Worm (Caenorhabditis elegans) whole organism, L1 larva: ENCODE measurements around the gene ttr-45.
A peak's percentile ranks its signal among the peaks of the same experiment; 100 is the strongest.

Experiments
- C16A3.4 ChIP-seq: fragments of 150-350 bp; optimal IDR thresholded peaks from 2 replicates; lab custom pipeline; 2014; ENCODE audit warnings: missing biosample characterization, missing genetic modification characterization
- ceh-63 ChIP-seq: fragments of 200-800 bp; sonication (Bioruptor generic); optimal IDR thresholded peaks from 2 replicates; lab custom pipeline; 2018; ENCODE audit warnings: mild to moderate bottlenecking, missing genetic modification characterization, missing compliant biosample characterization
- ceh-82 ChIP-seq, 3 experiments: fragments of 150-350 bp in 1 of 3; sonication (generic microtip) in 2 of 3; optimal IDR thresholded peaks; 2 replicates each; lab custom pipeline; 2014 to 2017; ENCODE audit warnings: missing biosample characterization in 3 of 3, missing genetic modification characterization in 3 of 3
- ces-1 ChIP-seq: fragments of 150-350 bp; optimal IDR thresholded peaks from 2 replicates; lab custom pipeline; 2014; ENCODE audit warnings: missing biosample characterization, missing genetic modification reagents, missing genetic modification characterization
- dpl-1 ChIP-seq, 3 experiments: fragments of 150-350 bp in 2 of 3; sonication (generic microtip) in 1 of 3; optimal IDR thresholded peaks; 2 replicates each; lab custom pipeline; 2014 to 2017; ENCODE audit warnings: missing biosample characterization in 3 of 3, missing genetic modification characterization in 3 of 3, missing genetic modification reagents in 3 of 3
- efl-1 ChIP-seq, 4 experiments: fragments of 150-350 bp; optimal IDR thresholded peaks in 3 of 4; peaks in 1 of 4; 1 replicate in 1 of 4; 2 replicates in 3 of 4; lab custom pipeline; 2014; ENCODE audit warnings: missing biosample characterization in 2 of 4, missing genetic modification characterization in 2 of 4, missing genetic modification reagents in 2 of 4
- egl-27 ChIP-seq, 2 experiments: fragments of 150-350 bp in 1 of 2; sonication (generic microtip); optimal IDR thresholded peaks; 3 replicates each; lab custom pipeline; 2017 to 2018; ENCODE audit warnings: missing biosample characterization in 2 of 2, missing genetic modification characterization in 2 of 2, missing genetic modification reagents in 2 of 2
- elt-2 ChIP-seq: sonication (generic microtip); optimal IDR thresholded peaks from 2 replicates; lab custom pipeline; 2016; ENCODE audit warnings: missing genetic modification characterization, mild to moderate bottlenecking, inconsistent platforms, missing compliant biosample characterization, missing genetic modification reagents
- elt-3 ChIP-seq, 6 experiments: fragments of 150-350 bp in 1 of 6; sonication (generic microtip); optimal IDR thresholded peaks; 2 replicates each; lab custom pipeline; 2017 to 2018; ENCODE audit warnings: missing biosample characterization in 6 of 6, missing genetic modification characterization in 6 of 6, inconsistent platforms in 1 of 6
- ets-5 ChIP-seq: fragments of 200-800 bp; sonication (Bioruptor generic); IDR thresholded peaks from 2 replicates; pipeline ENCODE4 v1.3.6; 2022; ENCODE audit warnings: missing genetic modification characterization, missing compliant biosample characterization
- fkh-8 ChIP-seq: sonication (generic microtip); optimal IDR thresholded peaks from 2 replicates; lab custom pipeline; 2016; ENCODE audit warnings: mild to moderate bottlenecking, missing genetic modification characterization, missing compliant biosample characterization
- fos-1 ChIP-seq: fragments of 150-350 bp; optimal IDR thresholded peaks from 2 replicates; lab custom pipeline; 2014; ENCODE audit warnings: missing biosample characterization, missing genetic modification characterization
- grh-1 ChIP-seq: fragments of 200-800 bp; sonication (Bioruptor generic); IDR thresholded peaks from 2 replicates; pipeline ENCODE4 v1.3.6; 2022; ENCODE audit warnings: missing genetic modification reagents, missing genetic modification characterization, missing compliant biosample characterization
- hlh-17 ChIP-seq: fragments of 200-800 bp; sonication (Bioruptor generic); optimal IDR thresholded peaks from 2 replicates; lab custom pipeline; 2018; ENCODE audit warnings: missing genetic modification characterization, mild to moderate bottlenecking, missing compliant biosample characterization, moderate library complexity, borderline replicate concordance
- hlh-4 ChIP-seq: sonication (generic microtip); optimal IDR thresholded peaks from 2 replicates; lab custom pipeline; 2016; ENCODE audit warnings: mild to moderate bottlenecking, missing genetic modification characterization, missing compliant biosample characterization
- jun-1 ChIP-seq: fragments of 150-350 bp; optimal IDR thresholded peaks from 2 replicates; lab custom pipeline; 2014; ENCODE audit warnings: missing biosample characterization, missing genetic modification reagents, missing genetic modification characterization
- lin-13 ChIP-seq: fragments of 150-350 bp; optimal IDR thresholded peaks from 2 replicates; lab custom pipeline; 2014; ENCODE audit warnings: missing biosample characterization, missing genetic modification reagents, missing genetic modification characterization
- lin-35 ChIP-seq, 2 experiments: fragments of 150-350 bp; optimal IDR thresholded peaks; 2 replicates each; lab custom pipeline; 2014; ENCODE audit warnings: missing biosample characterization in 2 of 2, missing genetic modification characterization in 2 of 2, missing genetic modification reagents in 2 of 2
- lir-3 ChIP-seq: sonication (generic microtip); optimal IDR thresholded peaks from 2 replicates; lab custom pipeline; 2016; ENCODE audit warnings: mild to moderate bottlenecking, missing genetic modification characterization, moderate library complexity, missing compliant biosample characterization; ENCODE audit not compliant: poor library complexity
- mep-1 ChIP-seq: fragments of 150-350 bp; optimal IDR thresholded peaks from 2 replicates; lab custom pipeline; 2014; ENCODE audit warnings: missing biosample characterization, missing genetic modification characterization
- nhr-19 ChIP-seq: fragments of 200-800 bp; sonication (Bioruptor generic); conservative IDR thresholded peaks from 2 replicates; pipeline ENCODE4 v1.3.6; 2022; ENCODE audit warnings: missing genetic modification characterization, missing compliant biosample characterization
- nhr-76 ChIP-seq: sonication (generic microtip); optimal IDR thresholded peaks from 2 replicates; lab custom pipeline; 2017; ENCODE audit warnings: missing biosample characterization, missing genetic modification characterization
- nhr-77 ChIP-seq: fragments of 150-350 bp; optimal IDR thresholded peaks from 2 replicates; lab custom pipeline; 2014; ENCODE audit warnings: missing biosample characterization, missing genetic modification characterization
- nhr-84 ChIP-seq: sonication (generic microtip); optimal IDR thresholded peaks from 2 replicates; lab custom pipeline; 2017; ENCODE audit warnings: missing biosample characterization, missing genetic modification characterization
- nhr-85 ChIP-seq: sonication (generic microtip); peaks from one replicate; lab custom pipeline; 2016; ENCODE audit warnings: missing genetic modification characterization, inconsistent platforms, missing compliant biosample characterization
- nhr-90 ChIP-seq: sonication (generic microtip); optimal IDR thresholded peaks from 2 replicates; lab custom pipeline; 2016; ENCODE audit warnings: mild to moderate bottlenecking, missing genetic modification characterization, missing compliant biosample characterization; ENCODE audit not compliant: poor library complexity
- pag-3 ChIP-seq: sonication (generic microtip); optimal IDR thresholded peaks from 2 replicates; lab custom pipeline; 2017; ENCODE audit warnings: missing genetic modification characterization, mild to moderate bottlenecking, missing compliant biosample characterization, antibody characterized with exemption, borderline replicate concordance; ENCODE audit not compliant: insufficient read depth
- pax-3 ChIP-seq: fragments of 200-800 bp; sonication (Bioruptor generic); optimal IDR thresholded peaks from 2 replicates; lab custom pipeline; 2018; ENCODE audit warnings: mild to moderate bottlenecking, missing genetic modification characterization, moderate library complexity, missing compliant biosample characterization
- pqm-1 ChIP-seq: sonication (generic microtip); optimal IDR thresholded peaks from 3 replicates; lab custom pipeline; 2017; ENCODE audit warnings: missing biosample characterization, missing genetic modification characterization
- rnt-1 ChIP-seq: sonication (generic microtip); optimal IDR thresholded peaks from 2 replicates; lab custom pipeline; 2016; ENCODE audit warnings: mild to moderate bottlenecking, missing genetic modification characterization, moderate library complexity, missing compliant biosample characterization
- skn-1 ChIP-seq: fragments of 150-350 bp; optimal IDR thresholded peaks from 2 replicates; lab custom pipeline; 2014; ENCODE audit warnings: missing biosample characterization, missing genetic modification characterization
- snpc-4 ChIP-seq: fragments of 150-350 bp; optimal IDR thresholded peaks from 2 replicates; lab custom pipeline; 2014; ENCODE audit warnings: missing biosample characterization, missing genetic modification characterization
- sox-4 ChIP-seq: sonication (generic microtip); optimal IDR thresholded peaks from 2 replicates; lab custom pipeline; 2016; ENCODE audit warnings: missing genetic modification characterization, missing compliant biosample characterization
- sptf-1 ChIP-seq: fragments of 150-350 bp; optimal IDR thresholded peaks from 2 replicates; lab custom pipeline; 2014; ENCODE audit warnings: missing biosample characterization, missing genetic modification characterization
- sup-37 ChIP-seq: fragments of 200-800 bp; sonication (Bioruptor generic); optimal IDR thresholded peaks from 2 replicates; lab custom pipeline; 2018; ENCODE audit warnings: mild to moderate bottlenecking, missing genetic modification characterization, missing compliant biosample characterization
- tbx-2 ChIP-seq: sonication (generic microtip); optimal IDR thresholded peaks from 2 replicates; lab custom pipeline; 2016; ENCODE audit warnings: missing genetic modification characterization, missing compliant biosample characterization
- zag-1 ChIP-seq: fragments of 150-350 bp; optimal IDR thresholded peaks from 2 replicates; lab custom pipeline; 2014; ENCODE audit warnings: missing biosample characterization, missing genetic modification characterization
- zip-4 ChIP-seq: fragments of 200-800 bp; sonication (Bioruptor generic); optimal IDR thresholded peaks from 2 replicates; lab custom pipeline; 2018; ENCODE audit warnings: mild to moderate bottlenecking, missing genetic modification characterization, moderate library complexity, missing compliant biosample characterization

ttr-45 gene

ce11 chrIV:13241340-13241739 lies 12.7 kb upstream of the ttr-45 start:
- no peak for TF ChIP-seq ceh-82 (tag; optimal IDR thresholded peaks at IDR 0.05; lab: Kevin White, UChicago)
- TF ChIP-seq grh-1 (GFP tag; lab: Robert Waterston, UW): no peak
- no peak for TF ChIP-seq zag-1
- no peak for TF ChIP-seq fos-1
- no peak for TF ChIP-seq nhr-85 (tag; lab: Kevin White, UChicago)
- no peak for TF ChIP-seq jun-1 (tag; lab: Kevin White, UChicago)
- TF ChIP-seq pag-3 (tag; lab: Kevin White, UChicago): no peak
- TF ChIP-seq ces-1 (GFP tag; lab: Kevin White, UChicago): no peak
- no peak for TF ChIP-seq snpc-4 (tag; lab: Kevin White, UChicago)
- no peak for TF ChIP-seq nhr-77 (tag; lab: Kevin White, UChicago)
- no peak for TF ChIP-seq fkh-8 (tag; lab: Kevin White, UChicago)
- TF ChIP-seq nhr-19 (GFP tag; lab: Robert Waterston, UW): no peak
- TF ChIP-seq zip-4 (GFP tag; lab: Kevin White, UChicago): no peak
- no peak for TF ChIP-seq mep-1 (tag; lab: Kevin White, UChicago)
- no peak for TF ChIP-seq pax-3
- no peak for TF ChIP-seq hlh-4 (tag; lab: Kevin White, UChicago)
- TF ChIP-seq lir-3 (tag; lab: Kevin White, UChicago): no peak
- no peak for TF ChIP-seq nhr-84 (tag; lab: Kevin White, UChicago)

DNA sequence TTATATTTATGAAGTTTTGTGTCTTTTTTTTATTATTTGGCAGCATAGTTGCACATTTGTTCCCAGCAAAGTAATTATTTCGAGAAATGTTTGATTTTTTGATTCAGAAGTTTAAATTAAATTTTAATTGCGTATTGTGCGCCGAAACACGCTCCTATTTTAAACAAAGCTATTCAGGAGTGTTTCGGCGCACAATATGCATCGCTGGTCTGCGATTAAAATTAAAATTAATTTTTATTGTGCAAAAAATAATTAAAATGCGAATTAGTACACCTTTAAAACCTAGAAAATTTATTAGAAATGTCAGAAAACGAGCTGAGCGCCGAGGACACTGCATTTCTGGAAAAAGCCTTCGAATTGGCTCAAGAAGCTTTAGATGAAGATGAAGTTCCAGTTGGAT lies 10.7 kb upstream of the ttr-45 start, which contains the start of gene JC8.4:
Gene JC8.4 (plus strand): TSS at position 301 of the 400 bp plus-strand sequence.
- no peak for TF ChIP-seq nhr-84 (tag; lab: Kevin White, UChicago)
- TF ChIP-seq nhr-77 (tag; lab: Kevin White, UChicago): no peak
- TF ChIP-seq efl-1 (optimal IDR thresholded peaks at IDR 0.05; lab: Kevin White, UChicago): no peak
- TF ChIP-seq efl-1 (GFP tag; optimal IDR thresholded peaks at IDR 0.05 in 1 of 2; lab: Kevin White, UChicago): peak in 1 of 2 experiments; percentile 33

DNA sequence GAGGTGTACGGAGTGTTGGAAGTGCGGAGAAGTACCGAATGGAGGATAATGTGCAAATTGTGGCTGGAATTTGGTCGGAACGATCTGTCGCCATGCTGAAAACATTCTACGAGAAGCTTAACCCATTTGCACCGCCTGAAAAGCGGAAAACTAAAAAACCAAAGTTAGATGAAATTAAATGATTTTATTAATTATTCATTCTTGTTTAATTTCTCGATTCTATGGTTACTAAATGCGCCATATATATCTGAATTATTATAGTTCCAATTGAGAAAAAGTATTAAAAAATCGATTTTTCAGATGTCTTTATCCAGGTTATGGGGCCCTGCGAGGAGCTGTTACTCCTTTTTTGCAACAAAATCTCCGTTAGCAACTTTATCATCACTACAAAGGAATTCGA lies 10.0 kb upstream of the ttr-45 start, which contains the start of gene cox-11:
Gene cox-11 (plus strand): TSS at position 301 of the 400 bp plus-strand sequence.
- no peak for TF ChIP-seq nhr-90 (tag; lab: Kevin White, UChicago)

DNA sequence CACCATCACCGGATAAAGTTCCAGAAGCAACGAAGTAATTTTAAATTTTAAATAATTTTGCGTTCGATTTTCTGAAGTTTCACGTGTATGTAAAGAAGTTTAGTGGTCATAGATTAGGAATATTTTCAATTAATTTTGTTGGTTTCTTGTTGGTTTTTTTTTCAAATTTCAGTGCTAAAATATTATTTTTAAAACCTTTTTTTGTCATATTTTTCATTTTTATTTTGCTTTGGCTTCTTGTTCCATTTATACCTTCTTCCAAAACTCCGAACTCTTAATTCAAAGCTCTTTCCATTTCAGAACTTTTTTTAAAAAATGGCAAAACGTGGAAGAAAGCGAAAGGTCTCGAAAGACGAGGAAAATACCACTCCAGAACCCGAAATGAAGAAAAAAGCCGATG lies 7.1 kb upstream of the ttr-45 start, which contains the start of gene JC8.7:
Gene JC8.7 (plus strand): TSS at position 301 of the 400 bp plus-strand sequence.
- TF ChIP-seq elt-3 (tag; optimal IDR thresholded peaks at IDR 0.05; lab: Kevin White, UChicago): no peak
- no peak for TF ChIP-seq nhr-76 (tag; lab: Kevin White, UChicago)

DNA sequence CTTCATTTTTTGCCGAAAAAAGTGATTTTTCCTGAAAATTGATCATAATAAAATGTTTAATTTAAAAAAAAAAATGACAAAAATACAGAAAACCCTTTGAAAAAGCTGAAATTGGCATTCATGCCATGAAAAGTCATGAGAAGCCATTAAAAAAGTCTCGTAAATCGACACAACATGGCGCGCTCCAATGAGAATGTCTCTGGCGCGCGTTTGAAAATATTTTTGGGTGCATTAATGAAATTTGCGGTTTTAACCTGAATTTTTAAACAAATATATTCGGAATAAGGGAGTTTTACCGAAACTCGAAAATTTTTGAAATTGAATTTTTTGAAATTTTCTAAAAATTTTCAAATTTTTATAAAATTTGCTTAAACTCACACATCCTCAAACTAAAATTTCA lies 6.2 kb upstream of the ttr-45 start:
- no peak for TF ChIP-seq hlh-17 (GFP tag; lab: Kevin White, UChicago)
- TF ChIP-seq pqm-1 (tag; lab: Kevin White, UChicago): no peak
- TF ChIP-seq nhr-90 (tag; lab: Kevin White, UChicago): no peak
- TF ChIP-seq lin-35 (GFP tag; optimal IDR thresholded peaks at IDR 0.05; lab: Kevin White, UChicago): peak in 1 of 2 experiments; percentile 34
- no peak for TF ChIP-seq nhr-77 (tag; lab: Kevin White, UChicago)
- no peak for TF ChIP-seq sox-4 (tag; lab: Kevin White, UChicago)
- no peak for TF ChIP-seq sptf-1 (tag; lab: Kevin White, UChicago)
- TF ChIP-seq mep-1 (tag; lab: Kevin White, UChicago): no peak
- no peak for TF ChIP-seq C16A3.4
- no peak for TF ChIP-seq grh-1 (GFP tag; lab: Robert Waterston, UW)
- TF ChIP-seq zag-1: no peak
- no peak for TF ChIP-seq lin-13 (GFP tag; lab: Kevin White, UChicago)
- no peak for TF ChIP-seq tbx-2 (tag; lab: Kevin White, UChicago)
- TF ChIP-seq efl-1 (optimal IDR thresholded peaks at IDR 0.05; lab: Kevin White, UChicago): peak; percentile 0 to 17
- peak in 1 of 2 experiments; percentile 93 for TF ChIP-seq efl-1 (GFP tag; optimal IDR thresholded peaks at IDR 0.05 in 1 of 2; lab: Kevin White, UChicago)
- TF ChIP-seq ets-5 (GFP tag; lab: Robert Waterston, UW): no peak
- TF ChIP-seq egl-27 (tag; optimal IDR thresholded peaks at IDR 0.05; lab: Kevin White, UChicago): no peak
- no peak for TF ChIP-seq zip-4 (GFP tag; lab: Kevin White, UChicago)
- no peak for TF ChIP-seq rnt-1 (tag; lab: Kevin White, UChicago)
- TF ChIP-seq sup-37 (GFP tag; lab: Kevin White, UChicago): no peak
- TF ChIP-seq elt-2: no peak
- no peak for TF ChIP-seq ceh-63 (GFP tag; lab: Kevin White, UChicago)
- peak in 1 of 3 experiments; percentile 24 for TF ChIP-seq dpl-1 (GFP tag; optimal IDR thresholded peaks at IDR 0.05; lab: Kevin White, UChicago)
- no peak for TF ChIP-seq snpc-4 (tag; lab: Kevin White, UChicago)
- TF ChIP-seq skn-1: no peak
